Fruit fly (Drosophila melanogaster) whole organism, prepupa: ENCODE results near the gene pan.

Experiments used
- CG11294 ChIP-seq: fragments of 200-800 bp; sonication (Bioruptor generic); IDR thresholded peaks from 2 replicates; pipeline ENCODE4 v1.3.6; 2022; ENCODE audit warnings: missing biosample characterization, missing genetic modification characterization
- CG6854 ChIP-seq: fragments of 200-800 bp; sonication (Bioruptor generic); optimal IDR thresholded peaks from 2 replicates; lab custom pipeline; 2017; ENCODE audit warnings: missing biosample characterization, mild to moderate bottlenecking, missing genetic modification characterization
- cyc ChIP-seq: fragments of 200-800 bp; sonication (Bioruptor generic); optimal IDR thresholded peaks from 3 replicates; lab custom pipeline; 2016; ENCODE audit warnings: missing biosample characterization, missing genetic modification characterization

DNA sequence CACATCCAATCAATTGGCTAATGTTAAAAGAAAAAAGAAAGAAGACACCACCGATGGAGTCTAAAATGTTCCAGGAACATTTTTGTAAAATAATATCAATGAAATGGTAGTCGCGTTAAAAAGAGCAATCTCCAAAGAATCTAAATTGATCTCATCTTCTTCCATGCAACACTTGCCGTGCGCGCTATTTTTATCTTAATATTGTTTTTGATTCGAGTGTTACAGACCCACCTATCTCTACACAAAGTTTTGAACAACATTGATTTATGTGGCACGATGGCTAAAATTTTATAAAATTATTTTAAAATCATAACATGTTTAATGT is 25.2 kb upstream of the pan start:
- no peak for TF ChIP-seq CG11294 (GFP tag; lab: Robert Waterston, UW)
- no peak for TF ChIP-seq CG6854 (GFP tag; lab: Kevin White, UChicago)
- no peak for TF ChIP-seq cyc (GFP tag; lab: Kevin White, UChicago)
